Worm (Caenorhabditis elegans) whole organism, midembryonic: ENCODE results near the gene T10B10.8.

ENCODE experiments used
- T22C8.4 ChIP-seq: fragments of 200-800 bp; sonication (Bioruptor generic); IDR thresholded peaks from 2 replicates; pipeline ENCODE4 v1.3.6; 2022; ENCODE audit warnings: missing genetic modification characterization, missing compliant biosample characterization
- cog-1 ChIP-seq: sonication (generic microtip); optimal IDR thresholded peaks from 2 replicates; lab custom pipeline; 2016; ENCODE audit warnings: missing genetic modification characterization, missing compliant biosample characterization
- flt-1 ChIP-seq: fragments of 200-800 bp; sonication (Bioruptor generic); IDR thresholded peaks from 2 replicates; pipeline ENCODE4 v1.3.6; 2022; ENCODE audit warnings: missing genetic modification characterization, missing compliant biosample characterization
- klf-2 ChIP-seq: fragments of 200-800 bp; sonication (Bioruptor generic); conservative IDR thresholded peaks from 2 replicates; pipeline ENCODE4 v1.3.6; 2022; ENCODE audit warnings: missing genetic modification reagents, missing genetic modification characterization, missing compliant biosample characterization
- med-1 ChIP-seq: sonication (generic microtip); optimal IDR thresholded peaks from 2 replicates; lab custom pipeline; 2017; ENCODE audit warnings: missing genetic modification characterization, mild to moderate bottlenecking, missing compliant biosample characterization, antibody characterized with exemption, missing genetic modification reagents; ENCODE audit not compliant: insufficient read depth
- ref-1 ChIP-seq: fragments of 200-800 bp; sonication (Bioruptor generic); conservative IDR thresholded peaks from 2 replicates; pipeline ENCODE4 v1.3.6; 2022; ENCODE audit warnings: missing genetic modification reagents, missing genetic modification characterization, missing compliant biosample characterization
- tab-1 ChIP-seq: fragments of 200-800 bp; sonication (Bioruptor generic); IDR thresholded peaks from 2 replicates; pipeline ENCODE4 v1.3.6; 2022; ENCODE audit warnings: missing genetic modification characterization, missing compliant biosample characterization
- ztf-23 ChIP-seq: fragments of 200-800 bp; sonication (Bioruptor generic); IDR thresholded peaks from 2 replicates; pipeline ENCODE4 v1.3.6; 2022; ENCODE audit warnings: missing genetic modification reagents, missing genetic modification characterization, missing compliant biosample characterization
- ztf-29 ChIP-seq: fragments of 200-800 bp; sonication (Bioruptor generic); IDR thresholded peaks from 2 replicates; pipeline ENCODE4 v1.3.6; 2022; ENCODE audit warnings: missing genetic modification reagents, missing genetic modification characterization, missing compliant biosample characterization

The T10B10.8 gene

ce11 chrX:15188986-15189675, 23.1 kb upstream of the T10B10.8 start:
- TF ChIP-seq ztf-29 (GFP tag; lab: Robert Waterston, UW) (no peak), tab-1 (0 out of 2 replicates have a peak, but pooled peaks have one; percentile 26), cog-1 (tag; lab: Kevin White, UChicago) (peak; percentile 29)

- no peak for TF ChIP-seq ztf-23 (GFP tag; lab: Robert Waterston, UW)
- no peak for TF ChIP-seq med-1 (GFP tag; lab: Kevin White, UChicago)
- TF ChIP-seq ref-1 (GFP tag; lab: Robert Waterston, UW): no peak
- TF ChIP-seq tab-1: no peak
- no peak for TF ChIP-seq T22C8.4 (GFP tag; lab: Robert Waterston, UW)
These were observed 22.5 kb upstream of the T10B10.8 start for ce11 chrX:15188510-15188909.

DNA sequence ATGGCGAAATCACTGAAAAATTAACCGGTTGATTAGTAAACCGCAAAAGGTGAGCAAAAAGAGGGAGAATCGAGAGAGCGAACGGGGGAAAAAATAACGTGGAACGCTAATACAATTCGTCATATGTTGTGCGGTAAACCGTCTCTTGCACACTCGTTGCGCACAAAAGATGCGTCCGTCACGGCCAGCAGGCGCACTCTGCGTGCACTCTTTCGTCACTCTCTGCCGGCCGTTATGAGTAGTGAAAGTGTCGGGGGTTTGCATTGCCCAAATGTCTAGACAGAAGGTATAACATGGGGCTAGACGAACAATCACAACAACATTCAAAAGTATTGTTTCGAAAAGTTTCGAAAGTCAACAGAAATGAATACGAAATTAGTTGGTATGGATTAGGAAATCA, 15.4 kb upstream of the T10B10.8 start, which contains the start of gene pkhm-2:
Gene pkhm-2, minus strand, starts transcription at position 12 of the 400 bp plus-strand sequence.
- TF ChIP-seq ztf-29 (GFP tag; lab: Robert Waterston, UW) (no peak), klf-2 (GFP tag; lab: Robert Waterston, UW) (0 out of 2 replicates have a peak, but pooled peaks have one; percentile 4), ztf-23 (GFP tag; lab: Robert Waterston, UW) (peak; percentile 74), flt-1 (GFP tag; lab: Robert Waterston, UW) (peak; percentile 84), cog-1 (tag; lab: Kevin White, UChicago) (peak; percentile 45)

- no peak for TF ChIP-seq ztf-29 (GFP tag; lab: Robert Waterston, UW)
- TF ChIP-seq cog-1 (tag; lab: Kevin White, UChicago): no peak
- TF ChIP-seq tab-1: no peak
- TF ChIP-seq klf-2 (GFP tag; lab: Robert Waterston, UW): no peak
- TF ChIP-seq med-1 (GFP tag; lab: Kevin White, UChicago): no peak
- TF ChIP-seq ref-1 (GFP tag; lab: Robert Waterston, UW): no peak
- TF ChIP-seq ztf-23 (GFP tag; lab: Robert Waterston, UW): no peak
- no peak for TF ChIP-seq T22C8.4 (GFP tag; lab: Robert Waterston, UW)
- no peak for TF ChIP-seq flt-1 (GFP tag; lab: Robert Waterston, UW)
These were observed 10.4 kb upstream of the T10B10.8 start, which contains the start of gene col-41 for ce11 chrX:15176431-15176911. col-41 (minus strand) TSS chrX:15176481.

- no peak for TF ChIP-seq ztf-23 (GFP tag; lab: Robert Waterston, UW)
- no peak for TF ChIP-seq klf-2 (GFP tag; lab: Robert Waterston, UW)
- TF ChIP-seq tab-1: no peak
- TF ChIP-seq T22C8.4 (GFP tag; lab: Robert Waterston, UW): no peak
- TF ChIP-seq flt-1 (GFP tag; lab: Robert Waterston, UW): no peak
- TF ChIP-seq ref-1 (GFP tag; lab: Robert Waterston, UW): no peak
- no peak for TF ChIP-seq med-1 (GFP tag; lab: Kevin White, UChicago)
- TF ChIP-seq ztf-29 (GFP tag; lab: Robert Waterston, UW): no peak
- no peak for TF ChIP-seq cog-1 (tag; lab: Kevin White, UChicago)
These were observed 9.2 kb upstream of the T10B10.8 start for ce11 chrX:15175211-15175610.

ce11 chrX:15173303-15173904, 7.4 kb upstream of the T10B10.8 start, which contains the start of gene ucr-2.2:
ucr-2.2 (plus strand) TSS chrX:15173904.
- TF ChIP-seq cog-1 (tag; lab: Kevin White, UChicago) (peak; percentile 57), klf-2 (GFP tag; lab: Robert Waterston, UW) (no peak), med-1 (GFP tag; lab: Kevin White, UChicago) (no peak), flt-1 (GFP tag; lab: Robert Waterston, UW) (0 out of 2 replicates have a peak, but pooled peaks have one; percentile 51)

DNA sequence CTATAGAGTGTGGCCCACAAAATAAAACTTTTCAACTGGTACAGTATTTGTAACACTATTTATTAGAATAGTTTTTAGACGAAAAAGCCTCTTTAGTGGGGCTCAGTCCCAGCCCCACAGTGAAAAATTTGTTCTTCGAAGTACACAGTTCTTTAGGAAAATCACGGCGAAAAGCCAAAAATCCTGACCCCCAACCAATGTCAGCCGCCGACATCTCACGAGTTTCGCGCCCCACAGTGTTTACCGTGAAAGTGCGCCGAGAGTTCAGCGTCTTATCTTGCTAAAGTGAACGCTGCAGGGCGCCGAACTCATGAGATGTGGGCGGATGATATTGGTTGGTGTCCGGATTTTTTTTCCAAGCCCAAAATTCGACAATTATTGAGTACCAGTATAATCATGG, 4.9 kb upstream of the T10B10.8 start:
- no peak for TF ChIP-seq ztf-23 (GFP tag; lab: Robert Waterston, UW)
- no peak for TF ChIP-seq ref-1 (GFP tag; lab: Robert Waterston, UW)
- TF ChIP-seq tab-1: no peak
- TF ChIP-seq klf-2 (GFP tag; lab: Robert Waterston, UW): no peak
- TF ChIP-seq cog-1 (tag; lab: Kevin White, UChicago): no peak
- no peak for TF ChIP-seq flt-1 (GFP tag; lab: Robert Waterston, UW)
- TF ChIP-seq T22C8.4 (GFP tag; lab: Robert Waterston, UW): no peak
- no peak for TF ChIP-seq ztf-29 (GFP tag; lab: Robert Waterston, UW)
- TF ChIP-seq med-1 (GFP tag; lab: Kevin White, UChicago): no peak

ce11 chrX:15168424-15168823, 2.4 kb upstream of the T10B10.8 start, which contains the start of gene ocr-3:
ocr-3 (plus strand) TSS chrX:15168724.
- TF ChIP-seq med-1 (GFP tag; lab: Kevin White, UChicago) (no peak), klf-2 (GFP tag; lab: Robert Waterston, UW) (no peak), T22C8.4 (GFP tag; lab: Robert Waterston, UW) (no peak), ref-1 (GFP tag; lab: Robert Waterston, UW) (no peak), cog-1 (tag; lab: Kevin White, UChicago) (no peak), ztf-23 (GFP tag; lab: Robert Waterston, UW) (no peak), ztf-29 (GFP tag; lab: Robert Waterston, UW) (no peak), flt-1 (GFP tag; lab: Robert Waterston, UW) (no peak), tab-1 (no peak)

DNA sequence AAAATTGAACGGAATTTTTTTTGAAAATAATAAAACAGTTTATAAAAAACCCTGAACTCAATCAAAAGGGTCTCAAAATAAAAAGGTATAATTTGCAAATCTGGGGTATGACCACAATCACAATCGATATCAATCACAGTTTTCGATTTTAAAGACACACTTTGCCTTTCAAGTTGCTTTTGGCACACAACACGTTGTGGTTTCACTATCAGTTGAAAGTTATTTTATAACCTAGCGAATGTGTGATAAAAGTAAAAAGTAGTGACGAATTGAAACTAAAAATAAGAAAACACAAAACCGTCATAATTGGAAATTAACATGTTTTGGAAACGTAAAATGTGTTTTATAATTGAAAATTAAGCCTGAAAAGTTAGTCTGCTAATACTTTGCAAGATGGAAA, 1.7 kb upstream of the T10B10.8 start:
- TF ChIP-seq ref-1 (GFP tag; lab: Robert Waterston, UW) (no peak), ztf-29 (GFP tag; lab: Robert Waterston, UW) (no peak), ztf-23 (GFP tag; lab: Robert Waterston, UW) (no peak), T22C8.4 (GFP tag; lab: Robert Waterston, UW) (no peak), med-1 (GFP tag; lab: Kevin White, UChicago) (no peak), klf-2 (GFP tag; lab: Robert Waterston, UW) (no peak), cog-1 (tag; lab: Kevin White, UChicago) (no peak), tab-1 (no peak), flt-1 (GFP tag; lab: Robert Waterston, UW) (no peak)
